Worm (Caenorhabditis elegans) whole organism, late embryonic: ENCODE measurements around the gene irld-9.

Source experiments
- T23F11.4 ChIP-seq: fragments of 200-800 bp; sonication (Bioruptor generic); optimal IDR thresholded peaks from 2 replicates; lab custom pipeline; 2018; ENCODE audit warnings: mild to moderate bottlenecking, missing genetic modification characterization, missing compliant biosample characterization
- ama-1 ChIP-seq: fragments of 150-350 bp; optimal IDR thresholded peaks from 2 replicates; lab custom pipeline; 2014
- che-1 ChIP-seq: sonication (generic microtip); optimal IDR thresholded peaks from 2 replicates; lab custom pipeline; 2016; ENCODE audit warnings: mild to moderate bottlenecking, missing genetic modification characterization, missing compliant biosample characterization
- fkh-10 ChIP-seq: fragments of 150-350 bp; optimal IDR thresholded peaks from 2 replicates; lab custom pipeline; 2014; ENCODE audit warnings: missing biosample characterization, missing genetic modification reagents, missing genetic modification characterization
- fkh-6 ChIP-seq: sonication (generic microtip); optimal IDR thresholded peaks from 2 replicates; lab custom pipeline; 2016; ENCODE audit warnings: missing genetic modification characterization, missing compliant biosample characterization
- hlh-8 ChIP-seq: sonication (generic microtip); optimal IDR thresholded peaks from 2 replicates; lab custom pipeline; 2016; ENCODE audit warnings: missing genotype, missing genetic modification characterization, missing compliant biosample characterization
- madf-2 ChIP-seq: sonication (generic microtip); optimal IDR thresholded peaks from 2 replicates; lab custom pipeline; 2017; ENCODE audit warnings: missing genetic modification characterization, missing compliant biosample characterization
- nfya-1 ChIP-seq: sonication (generic microtip); optimal IDR thresholded peaks from 2 replicates; lab custom pipeline; 2017; ENCODE audit warnings: missing genetic modification characterization, mild to moderate bottlenecking, missing compliant biosample characterization, antibody characterized with exemption, moderate library complexity
- nhr-11 ChIP-seq: fragments of 150-350 bp; optimal IDR thresholded peaks from 2 replicates; lab custom pipeline; 2014; ENCODE audit warnings: missing biosample characterization, missing genetic modification characterization
- nhr-232 ChIP-seq: sonication (generic microtip); optimal IDR thresholded peaks from 2 replicates; lab custom pipeline; 2016; ENCODE audit warnings: missing genetic modification characterization, missing compliant biosample characterization
- pha-4 ChIP-seq: fragments of 150-350 bp; optimal IDR thresholded peaks from 2 replicates; lab custom pipeline; 2018; ENCODE audit warnings: missing biosample characterization, missing genetic modification reagents, missing genetic modification characterization
- pqm-1 ChIP-seq: sonication (generic microtip); optimal IDR thresholded peaks from 2 replicates; lab custom pipeline; 2016; ENCODE audit warnings: missing genetic modification characterization, missing compliant biosample characterization
- pros-1 ChIP-seq: fragments of 150-350 bp; optimal IDR thresholded peaks from 2 replicates; lab custom pipeline; 2014; ENCODE audit warnings: missing biosample characterization, missing genetic modification reagents, missing genetic modification characterization
- tbx-2 ChIP-seq: sonication (generic microtip); optimal IDR thresholded peaks from 2 replicates; lab custom pipeline; 2016; ENCODE audit warnings: missing genetic modification characterization, missing compliant biosample characterization

- TF ChIP-seq che-1 (tag; lab: Kevin White, UChicago) = no peak
- no peak for TF ChIP-seq pros-1
- TF ChIP-seq ama-1 (lab: Kevin White, UChicago) = no peak
- TF ChIP-seq fkh-10 (GFP tag; lab: Kevin White, UChicago) = no peak
- no peak for TF ChIP-seq pha-4 (tag; lab: Kevin White, UChicago)
- no peak for TF ChIP-seq T23F11.4
- no peak for TF ChIP-seq nhr-11 (tag; lab: Kevin White, UChicago)
- no peak for TF ChIP-seq pqm-1 (tag; lab: Kevin White, UChicago)
- no peak for TF ChIP-seq tbx-2 (tag; lab: Kevin White, UChicago)
- TF ChIP-seq fkh-6 = no peak
- no peak for TF ChIP-seq nhr-232 (tag; lab: Kevin White, UChicago)
- no peak for TF ChIP-seq nfya-1 (tag; lab: Kevin White, UChicago)
- TF ChIP-seq hlh-8 (tag; lab: Kevin White, UChicago) = no peak
- TF ChIP-seq madf-2 = no peak
These were observed 24.3 kb upstream of the irld-9 start, which contains the start of gene math-28 for ce11 chrII:1763072-1763471.
